Worm (Caenorhabditis elegans) whole organism, early embryonic: ENCODE measurements around the gene pcdr-1.

ENCODE experiments used
- F13C5.2 ChIP-seq: sonication (generic microtip); optimal IDR thresholded peaks from 2 replicates; lab custom pipeline; 2017; ENCODE audit warnings: mild to moderate bottlenecking, missing genetic modification characterization, inconsistent platforms, missing compliant biosample characterization
- flt-1 ChIP-seq: fragments of 200-800 bp; sonication (Bioruptor generic); IDR thresholded peaks from 2 replicates; pipeline ENCODE4 v1.3.6; 2022; ENCODE audit warnings: missing genetic modification characterization, missing compliant biosample characterization
- scrt-1 ChIP-seq: fragments of 200-800 bp; sonication (Bioruptor generic); IDR thresholded peaks from 2 replicates; pipeline ENCODE4 v1.3.6; 2022; ENCODE audit warnings: missing genetic modification characterization, missing compliant biosample characterization

DNA sequence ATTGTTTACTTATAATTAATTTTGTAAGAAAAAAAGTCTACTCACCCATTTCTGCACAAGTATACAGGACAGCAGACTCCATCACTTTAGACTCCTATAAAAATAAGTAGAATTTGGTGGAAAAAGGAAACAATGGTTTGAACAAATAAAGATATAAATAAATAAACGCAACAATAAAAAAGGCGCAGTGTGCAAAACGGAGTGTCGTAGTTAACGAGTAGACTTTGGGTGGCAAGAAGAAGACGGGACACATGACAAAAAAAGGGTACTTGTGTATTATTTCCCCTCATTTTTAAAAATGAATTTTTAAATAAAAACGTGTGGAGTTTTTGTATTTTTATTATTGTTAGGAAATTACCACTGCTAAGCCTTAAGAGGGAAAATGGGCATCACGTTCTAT is 19.3 kb upstream of the pcdr-1 start, which contains the start of gene F59D12.5:
- TF ChIP-seq flt-1 (GFP tag; lab: Robert Waterston, UW) (no peak), scrt-1 (GFP tag; lab: Robert Waterston, UW) (no peak), F13C5.2 (tag; lab: Kevin White, UChicago) (no peak)
